Fruit fly (Drosophila melanogaster) whole organism, embryonic: ENCODE data around the gene Drsl2.

Experiments used
- Atf6 ChIP-seq: fragments of 200-800 bp; sonication (Bioruptor generic); IDR thresholded peaks from 2 replicates; pipeline ENCODE4 v1.3.6; 2022; ENCODE audit warnings: missing biosample characterization, missing genetic modification characterization
- D19A ChIP-seq: fragments of 200-800 bp; optimal IDR thresholded peaks from 3 replicates; lab custom pipeline; 2019; ENCODE audit warnings: missing biosample characterization, mild to moderate bottlenecking, missing genetic modification characterization, moderate library complexity
- HmgD ChIP-seq: fragments of 200-800 bp; sonication (Bioruptor generic); optimal IDR thresholded peaks from 3 replicates; lab custom pipeline; 2016; ENCODE audit warnings: missing biosample characterization, missing genetic modification characterization
- ham ChIP-seq: fragments of 200-800 bp; sonication (Bioruptor generic); IDR thresholded peaks from 2 replicates; pipeline ENCODE4 v1.3.6; 2022; ENCODE audit warnings: missing biosample characterization, missing genetic modification characterization

DNA sequence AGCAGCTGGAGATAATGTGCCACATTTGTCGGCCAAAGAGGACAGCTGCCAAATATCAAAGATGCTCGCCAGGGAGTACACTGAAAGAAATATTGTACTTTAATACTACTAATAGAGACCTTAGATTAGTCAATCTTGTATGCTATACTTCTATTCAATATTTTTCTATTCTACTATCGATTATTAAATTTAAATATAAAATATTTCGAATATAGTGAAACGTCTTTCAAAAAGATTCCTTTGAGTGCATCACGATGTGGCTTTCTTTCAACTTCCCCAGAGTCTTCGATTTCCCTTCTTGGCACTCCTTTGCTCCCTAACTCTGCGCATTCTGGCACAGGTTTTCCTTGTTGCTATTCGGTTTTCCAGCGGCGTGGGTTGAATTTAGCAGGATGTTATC is 29.2 kb upstream of the Drsl2 start:
- TF ChIP-seq D19A (tag; lab: Kevin White, UChicago): no peak
- no peak for TF ChIP-seq ham (GFP tag; lab: Robert Waterston, UW)
- no peak for TF ChIP-seq Atf6 (GFP tag; lab: Robert Waterston, UW)
- no peak for TF ChIP-seq HmgD (GFP tag; lab: Kevin White, UChicago)
